Worm (Caenorhabditis elegans): Measurements from ENCODE around the gene F21H7.2.

DNA sequence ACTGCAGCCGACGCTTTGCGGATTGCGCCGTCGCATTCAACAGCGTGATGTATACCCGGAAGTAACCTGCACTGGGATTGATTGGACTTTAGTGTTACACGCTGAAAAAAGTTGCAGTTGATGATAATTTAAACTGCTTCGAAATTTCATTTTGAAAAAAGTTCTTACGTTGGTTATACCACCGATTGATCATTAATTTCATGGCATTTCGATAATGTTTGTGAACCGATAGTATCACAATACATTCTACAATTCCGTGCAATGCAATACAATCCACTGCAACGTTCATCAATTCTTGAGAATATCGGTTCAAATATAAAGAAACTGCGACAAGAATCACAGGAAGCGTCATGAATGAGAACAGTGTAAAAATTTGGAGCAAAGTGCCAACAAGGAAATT lies 5.3 kb upstream of the F21H7.2 start, which contains the start of gene F21H7.3:
- TF ChIP-seq ztf-29 (GFP tag; IDR thresholded peaks at IDR 0.05) = no peak
- no peak for TF ChIP-seq flt-1 (GFP tag; IDR thresholded peaks at IDR 0.05)
- TF ChIP-seq cog-1 (tag; optimal IDR thresholded peaks at IDR 0.05) = no peak
